Fruit fly (Drosophila melanogaster) whole organism, embryonic: ENCODE measurements around the gene msd1.
A peak's percentile ranks its signal among the peaks of the same experiment; 100 is the strongest.

Experiments
- ATbp ChIP-seq: fragments of 200-800 bp; sonication (Bioruptor generic); optimal IDR thresholded peaks from 2 replicates; lab custom pipeline; 2017; ENCODE audit warnings: missing biosample characterization, mild to moderate bottlenecking, missing genetic modification characterization, missing genetic modification reagents
- BtbVII ChIP-seq: fragments of 200-800 bp; sonication (Bioruptor generic); optimal IDR thresholded peaks from 3 replicates; lab custom pipeline; 2017; ENCODE audit warnings: missing biosample characterization, mild to moderate bottlenecking, missing genetic modification characterization
- CG11456 ChIP-seq: fragments of 200-800 bp; sonication (Bioruptor generic); IDR thresholded peaks from 3 replicates; pipeline ENCODE4 v1.3.6; 2022; ENCODE audit warnings: missing biosample characterization, missing genetic modification characterization
- CG11560 ChIP-seq: fragments of 200-800 bp; sonication (Bioruptor generic); IDR thresholded peaks from 3 replicates; pipeline ENCODE4 v1.3.6; 2022; ENCODE audit warnings: missing biosample characterization, missing genetic modification characterization
- CG11695 ChIP-seq: fragments of 200-800 bp; sonication (Bioruptor generic); IDR thresholded peaks from 3 replicates; pipeline ENCODE4 v1.3.6; 2022; ENCODE audit warnings: missing biosample characterization, missing genetic modification characterization
- CG11723 ChIP-seq: fragments of 200-800 bp; sonication (Bioruptor generic); optimal IDR thresholded peaks from 2 replicates; lab custom pipeline; 2017; ENCODE audit warnings: missing biosample characterization, mild to moderate bottlenecking, missing genetic modification characterization
- CG12299 ChIP-seq: fragments of 200-800 bp; sonication (Bioruptor generic); optimal IDR thresholded peaks from 2 replicates; lab custom pipeline; 2018; ENCODE audit warnings: missing biosample characterization, mild to moderate bottlenecking, missing genetic modification characterization
- CG12391 ChIP-seq: fragments of 200-800 bp; sonication (Bioruptor generic); optimal IDR thresholded peaks from 3 replicates; lab custom pipeline; 2018; ENCODE audit warnings: missing biosample characterization, mild to moderate bottlenecking, missing genetic modification characterization, moderate library complexity
- CG17186 ChIP-seq: fragments of 200-800 bp; sonication (Bioruptor generic); optimal IDR thresholded peaks from 3 replicates; lab custom pipeline; 2017; ENCODE audit warnings: missing biosample characterization, missing genetic modification reagents, missing genetic modification characterization
- CG17328 ChIP-seq: fragments of 200-800 bp; sonication (Bioruptor generic); IDR thresholded peaks from 2 replicates; pipeline ENCODE4 v1.3.6; 2022; ENCODE audit warnings: missing biosample characterization, missing genetic modification characterization
- CG30403 ChIP-seq: fragments of 200-800 bp; sonication (Bioruptor generic); optimal IDR thresholded peaks from 3 replicates; lab custom pipeline; 2016; ENCODE audit warnings: missing biosample characterization, missing genetic modification characterization
- CG30431 ChIP-seq: fragments of 200-800 bp; sonication (Bioruptor generic); optimal IDR thresholded peaks from 2 replicates; lab custom pipeline; 2017; ENCODE audit warnings: missing biosample characterization, missing genetic modification characterization
- CG33557 ChIP-seq: fragments of 200-800 bp; sonication (Bioruptor generic); optimal IDR thresholded peaks from 2 replicates; lab custom pipeline; 2019; ENCODE audit warnings: missing biosample characterization, mild to moderate bottlenecking, missing genetic modification characterization, moderate library complexity
- CG3407 ChIP-seq: fragments of 200-800 bp; sonication (Bioruptor generic); optimal IDR thresholded peaks from 2 replicates; lab custom pipeline; 2018; ENCODE audit warnings: missing biosample characterization, mild to moderate bottlenecking, missing genetic modification characterization
- CG5180 ChIP-seq: fragments of 200-800 bp; sonication (Bioruptor generic); optimal IDR thresholded peaks from 3 replicates; lab custom pipeline; 2017; ENCODE audit warnings: missing biosample characterization, missing genetic modification characterization, mild to moderate bottlenecking, moderate library complexity, missing genetic modification reagents
- CG5953 ChIP-seq: fragments of 200-800 bp; sonication (Bioruptor generic); IDR thresholded peaks from 2 replicates; pipeline ENCODE4 v1.3.6; 2022; ENCODE audit warnings: missing biosample characterization, missing genetic modification characterization
- CG6272 ChIP-seq: fragments of 200-800 bp; sonication (Bioruptor generic); IDR thresholded peaks from 2 replicates; pipeline ENCODE4 v1.3.6; 2022; ENCODE audit warnings: missing biosample characterization, missing genetic modification characterization
- CG8281 ChIP-seq: fragments of 200-800 bp; sonication (Bioruptor generic); optimal IDR thresholded peaks from 2 replicates; lab custom pipeline; 2018; ENCODE audit warnings: missing biosample characterization, mild to moderate bottlenecking, missing genetic modification characterization, moderate library complexity
- CG9609 ChIP-seq: fragments of 200-800 bp; sonication (Bioruptor generic); optimal IDR thresholded peaks from 3 replicates; lab custom pipeline; 2016; ENCODE audit warnings: missing biosample characterization, missing genetic modification characterization
- CG9932 ChIP-seq: fragments of 200-800 bp; sonication (Bioruptor generic); IDR thresholded peaks from 2 replicates; pipeline ENCODE4 v1.3.6; 2022; ENCODE audit warnings: missing biosample characterization, missing genetic modification characterization
- Elba2 ChIP-seq: fragments of 200-800 bp; sonication (Bioruptor generic); optimal IDR thresholded peaks from 3 replicates; lab custom pipeline; 2016; ENCODE audit warnings: missing biosample characterization, missing genetic modification characterization
- GATAe ChIP-seq: fragments of 200-800 bp; sonication (Bioruptor generic); conservative IDR thresholded peaks from 2 replicates; pipeline ENCODE4 v1.3.6; 2022; ENCODE audit warnings: missing biosample characterization, missing genetic modification characterization
- Hr3 ChIP-seq: fragments of 200-800 bp; sonication (Bioruptor generic); optimal IDR thresholded peaks from 3 replicates; lab custom pipeline; 2016; ENCODE audit warnings: missing biosample characterization, missing genetic modification characterization
- Hr51 ChIP-seq, 2 experiments: fragments of 200-800 bp; sonication (Bioruptor generic); optimal IDR thresholded peaks; 2 replicates in 1 of 2; 3 replicates in 1 of 2; lab custom pipeline; 2016 to 2018; ENCODE audit warnings: missing biosample characterization in 2 of 2, missing genetic modification characterization in 2 of 2, mild to moderate bottlenecking in 1 of 2, moderate library complexity in 1 of 2
- Myb ChIP-seq: fragments of 200-800 bp; sonication (Bioruptor generic); optimal IDR thresholded peaks from 2 replicates; lab custom pipeline; 2016; ENCODE audit warnings: missing biosample characterization, missing genetic modification characterization
- NFAT ChIP-seq: fragments of 200-800 bp; sonication (Bioruptor generic); IDR thresholded peaks from 2 replicates; pipeline ENCODE4 v1.3.6; 2022; ENCODE audit warnings: missing biosample characterization, missing genetic modification characterization
- Nf-YC ChIP-seq: fragments of 200-800 bp; optimal IDR thresholded peaks from 3 replicates; lab custom pipeline; 2019; ENCODE audit warnings: missing biosample characterization, mild to moderate bottlenecking, missing genetic modification characterization, moderate library complexity
- Oli ChIP-seq: fragments of 200-800 bp; sonication (Bioruptor generic); optimal IDR thresholded peaks from 2 replicates; lab custom pipeline; 2018; ENCODE audit warnings: missing biosample characterization, mild to moderate bottlenecking, missing genetic modification characterization, moderate library complexity
- Optix ChIP-seq: fragments of 200-800 bp; sonication (Bioruptor generic); IDR thresholded peaks from 3 replicates; pipeline ENCODE4 v1.3.6; 2022; ENCODE audit warnings: missing biosample characterization, missing genetic modification characterization
- Pdp1 ChIP-seq, 2 experiments: fragments of 200-800 bp; sonication (Bioruptor generic); optimal IDR thresholded peaks; 3 replicates each; lab custom pipeline; 2016; ENCODE audit warnings: missing biosample characterization in 2 of 2, missing genetic modification characterization in 2 of 2, mild to moderate bottlenecking in 1 of 2, moderate library complexity in 1 of 2
- Rfx ChIP-seq: fragments of 200-800 bp; sonication (Bioruptor generic); IDR thresholded peaks from 2 replicates; pipeline ENCODE4 v1.3.6; 2022; ENCODE audit warnings: missing biosample characterization, missing genetic modification characterization
- Sox100B ChIP-seq: fragments of 200-800 bp; sonication (Bioruptor generic); optimal IDR thresholded peaks from 3 replicates; lab custom pipeline; 2018; ENCODE audit warnings: missing biosample characterization, mild to moderate bottlenecking, missing genetic modification characterization
- Taf1 ChIP-seq: fragments of 200-800 bp; sonication (Bioruptor generic); IDR thresholded peaks from 2 replicates; pipeline ENCODE4 v1.3.6; 2022; ENCODE audit warnings: missing biosample characterization, missing genetic modification characterization
- Xrp1 ChIP-seq: fragments of 200-800 bp; sonication (Bioruptor generic); IDR thresholded peaks from 2 replicates; pipeline ENCODE4 v1.3.6; 2022; ENCODE audit warnings: missing biosample characterization, missing genetic modification characterization
- ap ChIP-seq: fragments of 200-800 bp; sonication (Bioruptor generic); IDR thresholded peaks from 2 replicates; pipeline ENCODE4 v1.3.6; 2022; ENCODE audit warnings: missing biosample characterization, missing genetic modification characterization
- bsh ChIP-seq, 2 experiments: fragments of 200-800 bp; sonication (Bioruptor generic); optimal IDR thresholded peaks; 2 replicates each; lab custom pipeline; 2017 to 2018; ENCODE audit warnings: mild to moderate bottlenecking in 2 of 2, missing biosample characterization in 2 of 2, missing genetic modification characterization in 2 of 2, moderate library complexity in 1 of 2
- caup ChIP-seq: fragments of 200-800 bp; sonication (Bioruptor generic); optimal IDR thresholded peaks from 3 replicates; lab custom pipeline; 2017; ENCODE audit warnings: missing biosample characterization, mild to moderate bottlenecking, missing genetic modification characterization, moderate library complexity; ENCODE audit not compliant: severe bottlenecking
- gcm ChIP-seq: fragments of 200-800 bp; sonication (Bioruptor generic); optimal IDR thresholded peaks from 2 replicates; lab custom pipeline; 2019; ENCODE audit warnings: missing biosample characterization, mild to moderate bottlenecking, missing genetic modification characterization, moderate library complexity
- jigr1 ChIP-seq: fragments of 200-800 bp; sonication (Bioruptor generic); IDR thresholded peaks from 3 replicates; pipeline ENCODE4 v1.3.6; 2022; ENCODE audit warnings: missing biosample characterization, missing genetic modification characterization
- lov ChIP-seq, 2 experiments: fragments of 200-800 bp in 1 of 2; fragments of >200 bp in 1 of 2; sonication (Bioruptor generic) in 1 of 2; IDR thresholded peaks in 1 of 2; optimal IDR thresholded peaks in 1 of 2; 2 replicates in 1 of 2; 3 replicates in 1 of 2; pipeline versions ENCODE4 v1.3.6 to Lab custom; 2017 to 2022; ENCODE audit warnings: missing biosample characterization in 1 of 2, missing genetic modification characterization in 1 of 2
- onecut ChIP-seq: fragments of 200-800 bp; sonication (Bioruptor generic); IDR thresholded peaks from 2 replicates; pipeline ENCODE4 v1.3.6; 2022; ENCODE audit warnings: missing biosample characterization, missing genetic modification characterization
- pum ChIP-seq: fragments of 200-800 bp; sonication (Bioruptor generic); optimal IDR thresholded peaks from 2 replicates; lab custom pipeline; 2016; ENCODE audit warnings: missing biosample characterization, missing genetic modification characterization
- rib ChIP-seq: fragments of 200-800 bp; sonication (Bioruptor generic); IDR thresholded peaks from 2 replicates; pipeline ENCODE4 v1.3.6; 2022; ENCODE audit warnings: missing biosample characterization, missing genetic modification characterization
- sens ChIP-seq: fragments of 200-800 bp; sonication (Bioruptor generic); peaks from one replicate; lab custom pipeline; 2016; ENCODE audit warnings: missing biosample characterization, missing genetic modification characterization
- ssp ChIP-seq: fragments of 200-800 bp; sonication (Bioruptor generic); IDR thresholded peaks from 2 replicates; pipeline ENCODE4 v1.3.6; 2022; ENCODE audit warnings: missing biosample characterization, missing genetic modification characterization
- stwl ChIP-seq: fragments of 200-800 bp; sonication (Bioruptor generic); optimal IDR thresholded peaks from 3 replicates; lab custom pipeline; 2018; ENCODE audit warnings: missing biosample characterization, mild to moderate bottlenecking, missing genetic modification characterization, moderate library complexity
- trem ChIP-seq: fragments of 200-800 bp; optimal IDR thresholded peaks from 3 replicates; lab custom pipeline; 2019; ENCODE audit warnings: missing biosample characterization, mild to moderate bottlenecking, missing genetic modification characterization, moderate library complexity
- yki ChIP-seq: fragments of >200 bp; optimal IDR thresholded peaks from 3 replicates; lab custom pipeline; 2018
- z ChIP-seq: fragments of 200-800 bp; sonication (Bioruptor generic); IDR thresholded peaks from 3 replicates; pipeline ENCODE4 v1.3.6; 2022; ENCODE audit warnings: missing biosample characterization, missing genetic modification characterization

Gene msd1

DNA sequence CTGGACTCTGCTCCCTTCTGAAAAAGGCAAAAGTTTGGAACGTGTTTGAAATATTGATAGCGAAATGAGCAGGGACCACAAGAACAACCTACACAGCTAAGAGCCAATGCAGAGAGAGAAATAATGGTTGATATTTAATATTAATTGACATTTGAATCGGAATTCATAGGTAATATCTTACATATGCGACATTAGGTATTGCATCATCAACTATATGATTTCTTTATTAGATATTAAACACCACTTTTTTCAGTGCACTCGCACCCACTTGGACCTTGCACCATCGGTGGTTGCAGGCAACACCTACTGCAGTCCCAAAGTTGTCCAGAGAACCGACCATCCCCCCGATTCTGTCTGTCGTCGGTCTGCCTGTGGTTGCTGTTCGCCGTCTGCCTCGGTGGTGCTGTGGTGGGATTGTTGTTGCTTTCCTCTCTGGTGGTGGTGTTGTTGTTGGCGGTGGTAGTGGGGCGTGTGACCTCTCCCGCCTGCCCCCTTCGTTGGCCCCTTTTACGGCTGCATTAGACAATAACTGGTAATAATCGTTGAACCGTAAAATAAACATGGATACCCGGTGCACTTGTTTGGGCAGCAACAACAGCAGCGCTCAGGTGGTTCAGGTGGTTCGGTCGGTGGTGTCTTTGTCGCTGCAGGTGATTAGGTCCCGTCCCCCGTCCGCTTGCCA lies 47.5 kb downstream of the msd1 start (continued):
- no peak for TF ChIP-seq CG11456 (GFP tag; lab: Robert Waterston, UW)
- peak; percentile 64 for TF ChIP-seq CG11695 (GFP tag; lab: Robert Waterston, UW)
- no peak for TF ChIP-seq CG17186
- TF ChIP-seq CG17328 (GFP tag; lab: Robert Waterston, UW) = peak; percentile 80
- peak; percentile 41 for TF ChIP-seq CG11723 (GFP tag; lab: Kevin White, UChicago)
- TF ChIP-seq CG30431 (GFP tag; lab: Kevin White, UChicago) = peak; percentile 56
- 0 out of 2 replicates have a peak, but pooled peaks have one; percentile 32 for TF ChIP-seq CG5953 (GFP tag; lab: Robert Waterston, UW)
- TF ChIP-seq CG9609 (GFP tag; lab: Kevin White, UChicago) = peak; percentile 44
- peak; percentile 57; the same call in 1 of the 3 replicates for TF ChIP-seq Optix (GFP tag; lab: Robert Waterston, UW)
- TF ChIP-seq BtbVII = peak; percentile 21
- TF ChIP-seq caup (GFP tag; lab: Kevin White, UChicago) = peak; percentile 21
- no peak for TF ChIP-seq lov (optimal IDR thresholded peaks at IDR 0.05; lab: Kevin White, UChicago)
- peak; percentile 58; the same call in 2 of the 3 replicates for TF ChIP-seq lov (GFP tag; IDR thresholded peaks at IDR 0.05; lab: Robert Waterston, UW)
- TF ChIP-seq Hr51 (GFP tag; optimal IDR thresholded peaks at IDR 0.05; lab: Kevin White, UChicago) = peak in 1 of 2 experiments; percentile 56
- peak; percentile 66 for TF ChIP-seq Oli (tag; lab: Kevin White, UChicago)
- no peak for TF ChIP-seq rib
- 0 out of 3 replicates have a peak, but pooled peaks have one; percentile 48 for TF ChIP-seq z (GFP tag; lab: Robert Waterston, UW)
- no peak for TF ChIP-seq NFAT (GFP tag; lab: Robert Waterston, UW)
- TF ChIP-seq Taf1 (GFP tag; lab: Robert Waterston, UW) = no peak
- peak; percentile 56 for TF ChIP-seq ATbp (GFP tag; lab: Kevin White, UChicago)
- TF ChIP-seq stwl (tag; lab: Kevin White, UChicago) = peak; percentile 11
- peak; percentile 74 to 82 for TF ChIP-seq bsh (GFP tag; optimal IDR thresholded peaks at IDR 0.05; lab: Kevin White, UChicago)
- TF ChIP-seq Elba2 (GFP tag; lab: Kevin White, UChicago) = no peak
- TF ChIP-seq CG3407 = peak; percentile 51
- peak; percentile 31 for TF ChIP-seq Hr3 (GFP tag; lab: Kevin White, UChicago)
- peak; percentile 35 for TF ChIP-seq CG8281 (tag; lab: Kevin White, UChicago)
- no peak for TF ChIP-seq CG12299 (tag; lab: Kevin White, UChicago)
- peak; percentile 47 for TF ChIP-seq onecut
- TF ChIP-seq sens (GFP tag; lab: Kevin White, UChicago) = peak; percentile 94
- TF ChIP-seq ap (GFP tag; lab: Robert Waterston, UW) = peak; percentile 31; the same call in 1 of the 2 replicates
- peak; percentile 39; the same call in 1 of the 2 replicates for TF ChIP-seq CG6272 (GFP tag; lab: Robert Waterston, UW)
- 0 out of 2 replicates have a peak, but pooled peaks have one; percentile 16 for TF ChIP-seq CG9932
- peak; percentile 24 for TF ChIP-seq pum (GFP tag; lab: Kevin White, UChicago)
- TF ChIP-seq jigr1 (GFP tag; lab: Robert Waterston, UW) = 0 out of 3 replicates have a peak, but pooled peaks have one; percentile 22
- no peak for TF ChIP-seq CG33557 (GFP tag; lab: Kevin White, UChicago)
- peak; percentile 26 to 39 for TF ChIP-seq Pdp1 (GFP tag; optimal IDR thresholded peaks at IDR 0.05; lab: Kevin White, UChicago)
- no peak for TF ChIP-seq yki (lab: Kevin White, UChicago)
- no peak for TF ChIP-seq GATAe (GFP tag; lab: Robert Waterston, UW)
- TF ChIP-seq Rfx (GFP tag; lab: Robert Waterston, UW) = 0 out of 2 replicates have a peak, but pooled peaks have one; percentile 9
- peak; percentile 51 for TF ChIP-seq trem (tag; lab: Kevin White, UChicago)
- peak; percentile 45 for TF ChIP-seq Sox100B (GFP tag; lab: Kevin White, UChicago)
- peak; percentile 34 for TF ChIP-seq CG5180 (GFP tag; lab: Kevin White, UChicago)
- peak; percentile 41 for TF ChIP-seq CG30403 (GFP tag; lab: Kevin White, UChicago)
- 0 out of 3 replicates have a peak, but pooled peaks have one; percentile 39 for TF ChIP-seq CG11560 (tag; lab: Robert Waterston, UW)
- TF ChIP-seq Nf-YC (tag; lab: Kevin White, UChicago) = no peak
- peak; percentile 84 for TF ChIP-seq Xrp1 (GFP tag; lab: Robert Waterston, UW)
- TF ChIP-seq CG12391 (tag; lab: Kevin White, UChicago) = peak; percentile 78
- TF ChIP-seq Myb = no peak
- TF ChIP-seq ssp (GFP tag; lab: Robert Waterston, UW) = peak; percentile 47
- peak; percentile 59 for TF ChIP-seq gcm (GFP tag; lab: Kevin White, UChicago)
